Worm (Caenorhabditis elegans): ENCODE measurements around the gene srd-12.

ce11 chrIV:5665353-5665918 lies 35.4 kb upstream of the srd-12 start:
- TF ChIP-seq tbx-2 (tag; optimal IDR thresholded peaks at IDR 0.05) (no peak), dmd-4 (tag; optimal IDR thresholded peaks at IDR 0.05; ENCODE audit: borderline replicate concordance) (no peak)
